Fruit fly (Drosophila melanogaster) Kc167 (cell line): ENCODE data around the gene cac.

Experiments
- Sin3A ChIP-seq: fragments of >200 bp; optimal IDR thresholded peaks from 2 replicates; lab custom pipeline; 2018; ENCODE audit warnings: missing external identifiers
- h ChIP-seq: fragments of >200 bp; optimal IDR thresholded peaks from 3 replicates; lab custom pipeline; 2018; ENCODE audit warnings: missing external identifiers
- psq ChIP-seq: fragments of >200 bp; optimal IDR thresholded peaks from 2 replicates; lab custom pipeline; 2017; ENCODE audit warnings: missing external identifiers

- TF ChIP-seq psq (lab: Kevin White, UChicago) (no peak), Sin3A (lab: Kevin White, UChicago) (no peak), h (lab: Kevin White, UChicago) (no peak)
These were observed 96.7 kb downstream of the cac start, which contains the start of gene CG1840 for dm6 chrX:11888142-11888541.
